Worm (Caenorhabditis elegans): ENCODE measurements around the gene acl-7.

ce11 chrII:12855900-12856299 is 39.6 kb upstream of the acl-7 start, which contains the start of gene Y46G5A.29:
- TF ChIP-seq nhr-25 (tag; optimal IDR thresholded peaks at IDR 0.05) (no peak), aly-2 (tag; optimal IDR thresholded peaks at IDR 0.05) (no peak), lsy-2 (tag; optimal IDR thresholded peaks at IDR 0.05) (no peak), egl-27 (tag; optimal IDR thresholded peaks at IDR 0.05) (no peak), blmp-1 (tag; optimal IDR thresholded peaks at IDR 0.05; ENCODE audit: insufficient read depth) (no peak), unc-62 (GFP tag; optimal IDR thresholded peaks at IDR 0.05) (no peak)

All from whole organism, L2 larva.